Worm (Caenorhabditis elegans) whole organism, L1 larva: ENCODE data around the gene mccc-1.

Experiments used
- C16A3.4 ChIP-seq: fragments of 150-350 bp; optimal IDR thresholded peaks from 2 replicates; lab custom pipeline; 2014; ENCODE audit warnings: missing biosample characterization, missing genetic modification characterization
- C34B4.2 ChIP-seq: sonication (generic microtip); optimal IDR thresholded peaks from 2 replicates; lab custom pipeline; 2017; ENCODE audit warnings: mild to moderate bottlenecking, missing genetic modification characterization, missing compliant biosample characterization
- F16B12.6 ChIP-seq: fragments of 150-350 bp; optimal IDR thresholded peaks from 2 replicates; lab custom pipeline; 2014; ENCODE audit warnings: missing biosample characterization, missing genetic modification characterization
- aha-1 ChIP-seq: fragments of 150-350 bp; optimal IDR thresholded peaks from 2 replicates; lab custom pipeline; 2014; ENCODE audit warnings: missing biosample characterization, missing genetic modification characterization
- alr-1 ChIP-seq: fragments of 200-800 bp; sonication (Bioruptor generic); optimal IDR thresholded peaks from 2 replicates; lab custom pipeline; 2018; ENCODE audit warnings: borderline replicate concordance, mild to moderate bottlenecking, missing genetic modification characterization, missing compliant biosample characterization
- blmp-1 ChIP-seq: fragments of 150-350 bp; optimal IDR thresholded peaks from 2 replicates; lab custom pipeline; 2014; ENCODE audit warnings: missing biosample characterization, missing genetic modification characterization
- ceh-88 ChIP-seq: fragments of 200-800 bp; sonication (Bioruptor generic); IDR thresholded peaks from 2 replicates; pipeline ENCODE4 v1.3.6; 2022; ENCODE audit warnings: missing genetic modification characterization, missing compliant biosample characterization
- ceh-90 ChIP-seq: sonication (generic microtip); optimal IDR thresholded peaks from 2 replicates; lab custom pipeline; 2016; ENCODE audit warnings: missing genetic modification characterization, missing compliant biosample characterization
- dpl-1 ChIP-seq, 3 experiments: fragments of 150-350 bp in 2 of 3; sonication (generic microtip) in 1 of 3; optimal IDR thresholded peaks; 2 replicates each; lab custom pipeline; 2014 to 2017; ENCODE audit warnings: missing biosample characterization in 3 of 3, missing genetic modification characterization in 3 of 3, missing genetic modification reagents in 3 of 3
- dsc-1 ChIP-seq: sonication (generic microtip); optimal IDR thresholded peaks from 2 replicates; lab custom pipeline; 2016; ENCODE audit warnings: mild to moderate bottlenecking, missing genetic modification characterization, missing compliant biosample characterization
- efl-1 ChIP-seq, 4 experiments: fragments of 150-350 bp; optimal IDR thresholded peaks in 3 of 4; peaks in 1 of 4; 1 replicate in 1 of 4; 2 replicates in 3 of 4; lab custom pipeline; 2014; ENCODE audit warnings: missing biosample characterization in 2 of 4, missing genetic modification characterization in 2 of 4, missing genetic modification reagents in 2 of 4
- egl-13 ChIP-seq: sonication (generic microtip); optimal IDR thresholded peaks from 2 replicates; lab custom pipeline; 2016; ENCODE audit warnings: missing genotype, missing genetic modification reagents, missing genetic modification characterization, missing compliant biosample characterization
- elt-3 ChIP-seq, 6 experiments: fragments of 150-350 bp in 1 of 6; sonication (generic microtip); optimal IDR thresholded peaks; 2 replicates each; lab custom pipeline; 2017 to 2018; ENCODE audit warnings: missing biosample characterization in 6 of 6, missing genetic modification characterization in 6 of 6, inconsistent platforms in 1 of 6
- fkh-8 ChIP-seq: sonication (generic microtip); optimal IDR thresholded peaks from 2 replicates; lab custom pipeline; 2016; ENCODE audit warnings: mild to moderate bottlenecking, missing genetic modification characterization, missing compliant biosample characterization
- grh-1 ChIP-seq: fragments of 200-800 bp; sonication (Bioruptor generic); IDR thresholded peaks from 2 replicates; pipeline ENCODE4 v1.3.6; 2022; ENCODE audit warnings: missing genetic modification reagents, missing genetic modification characterization, missing compliant biosample characterization
- lin-13 ChIP-seq: fragments of 150-350 bp; optimal IDR thresholded peaks from 2 replicates; lab custom pipeline; 2014; ENCODE audit warnings: missing biosample characterization, missing genetic modification reagents, missing genetic modification characterization
- lin-14 ChIP-seq: fragments of 200-800 bp; sonication (Bioruptor generic); optimal IDR thresholded peaks from 2 replicates; lab custom pipeline; 2018; ENCODE audit warnings: mild to moderate bottlenecking, missing genetic modification characterization, moderate library complexity, missing compliant biosample characterization
- lin-35 ChIP-seq, 2 experiments: fragments of 150-350 bp; optimal IDR thresholded peaks; 2 replicates each; lab custom pipeline; 2014; ENCODE audit warnings: missing biosample characterization in 2 of 2, missing genetic modification characterization in 2 of 2, missing genetic modification reagents in 2 of 2
- lin-39 ChIP-seq: fragments of 150-350 bp; optimal IDR thresholded peaks from 2 replicates; lab custom pipeline; 2014; ENCODE audit warnings: missing biosample characterization, missing genetic modification reagents, missing genetic modification characterization
- lir-3 ChIP-seq: sonication (generic microtip); optimal IDR thresholded peaks from 2 replicates; lab custom pipeline; 2016; ENCODE audit warnings: mild to moderate bottlenecking, missing genetic modification characterization, moderate library complexity, missing compliant biosample characterization; ENCODE audit not compliant: poor library complexity
- lsy-2 ChIP-seq, 2 experiments: fragments of 150-350 bp; optimal IDR thresholded peaks; 2 replicates each; lab custom pipeline; 2014; ENCODE audit warnings: missing biosample characterization in 2 of 2, missing genetic modification characterization in 2 of 2
- mab-9 ChIP-seq: fragments of 200-800 bp; sonication (Bioruptor generic); IDR thresholded peaks from 2 replicates; pipeline ENCODE4 v1.3.6; 2022; ENCODE audit warnings: missing genetic modification reagents, missing genetic modification characterization, missing compliant biosample characterization
- mdl-1 ChIP-seq, 2 experiments: fragments of 150-350 bp; optimal IDR thresholded peaks; 2 replicates each; lab custom pipeline; 2014 to 2017; ENCODE audit warnings: missing biosample characterization in 2 of 2, missing genetic modification characterization in 2 of 2, inconsistent platforms in 1 of 2
- mep-1 ChIP-seq: fragments of 150-350 bp; optimal IDR thresholded peaks from 2 replicates; lab custom pipeline; 2014; ENCODE audit warnings: missing biosample characterization, missing genetic modification characterization
- nhr-19 ChIP-seq: fragments of 200-800 bp; sonication (Bioruptor generic); conservative IDR thresholded peaks from 2 replicates; pipeline ENCODE4 v1.3.6; 2022; ENCODE audit warnings: missing genetic modification characterization, missing compliant biosample characterization
- nhr-20 ChIP-seq: sonication (generic microtip); optimal IDR thresholded peaks from 2 replicates; lab custom pipeline; 2016; ENCODE audit warnings: mild to moderate bottlenecking, missing genetic modification characterization, missing compliant biosample characterization
- nhr-237 ChIP-seq: fragments of 150-350 bp; optimal IDR thresholded peaks from 2 replicates; lab custom pipeline; 2014; ENCODE audit warnings: missing biosample characterization, missing genetic modification characterization
- nhr-47 ChIP-seq: sonication (generic microtip); optimal IDR thresholded peaks from 2 replicates; lab custom pipeline; 2016; ENCODE audit warnings: mild to moderate bottlenecking, missing genetic modification characterization, moderate library complexity, missing compliant biosample characterization
- nhr-71 ChIP-seq: sonication (generic microtip); optimal IDR thresholded peaks from 2 replicates; lab custom pipeline; 2016; ENCODE audit warnings: mild to moderate bottlenecking, missing genetic modification characterization, moderate library complexity, missing compliant biosample characterization
- nhr-76 ChIP-seq: sonication (generic microtip); optimal IDR thresholded peaks from 2 replicates; lab custom pipeline; 2017; ENCODE audit warnings: missing biosample characterization, missing genetic modification characterization
- nhr-85 ChIP-seq: sonication (generic microtip); peaks from one replicate; lab custom pipeline; 2016; ENCODE audit warnings: missing genetic modification characterization, inconsistent platforms, missing compliant biosample characterization
- nhr-90 ChIP-seq: sonication (generic microtip); optimal IDR thresholded peaks from 2 replicates; lab custom pipeline; 2016; ENCODE audit warnings: mild to moderate bottlenecking, missing genetic modification characterization, missing compliant biosample characterization; ENCODE audit not compliant: poor library complexity
- pag-3 ChIP-seq: sonication (generic microtip); optimal IDR thresholded peaks from 2 replicates; lab custom pipeline; 2017; ENCODE audit warnings: missing genetic modification characterization, mild to moderate bottlenecking, missing compliant biosample characterization, antibody characterized with exemption, borderline replicate concordance; ENCODE audit not compliant: insufficient read depth
- pqm-1 ChIP-seq: sonication (generic microtip); optimal IDR thresholded peaks from 3 replicates; lab custom pipeline; 2017; ENCODE audit warnings: missing biosample characterization, missing genetic modification characterization
- rnt-1 ChIP-seq: sonication (generic microtip); optimal IDR thresholded peaks from 2 replicates; lab custom pipeline; 2016; ENCODE audit warnings: mild to moderate bottlenecking, missing genetic modification characterization, moderate library complexity, missing compliant biosample characterization
- snu-23 ChIP-seq: sonication (generic microtip); optimal IDR thresholded peaks from 2 replicates; lab custom pipeline; 2016; ENCODE audit warnings: missing genetic modification characterization, missing compliant biosample characterization
- sox-4 ChIP-seq: sonication (generic microtip); optimal IDR thresholded peaks from 2 replicates; lab custom pipeline; 2016; ENCODE audit warnings: missing genetic modification characterization, missing compliant biosample characterization
- tbx-2 ChIP-seq: sonication (generic microtip); optimal IDR thresholded peaks from 2 replicates; lab custom pipeline; 2016; ENCODE audit warnings: missing genetic modification characterization, missing compliant biosample characterization
- unc-130 ChIP-seq: fragments of 150-350 bp; optimal IDR thresholded peaks from 2 replicates; lab custom pipeline; 2017; ENCODE audit warnings: missing biosample characterization, missing genetic modification characterization, inconsistent platforms
- unc-62 ChIP-seq: fragments of 150-350 bp; optimal IDR thresholded peaks from 2 replicates; lab custom pipeline; 2014; ENCODE audit warnings: missing biosample characterization, missing genetic modification reagents, missing genetic modification characterization
- unc-86 ChIP-seq: sonication (generic microtip); optimal IDR thresholded peaks from 2 replicates; lab custom pipeline; 2016; ENCODE audit warnings: missing genetic modification characterization, missing compliant biosample characterization
- zip-4 ChIP-seq: fragments of 200-800 bp; sonication (Bioruptor generic); optimal IDR thresholded peaks from 2 replicates; lab custom pipeline; 2018; ENCODE audit warnings: mild to moderate bottlenecking, missing genetic modification characterization, moderate library complexity, missing compliant biosample characterization
- ztf-4 ChIP-seq: fragments of 150-350 bp; optimal IDR thresholded peaks from 2 replicates; lab custom pipeline; 2014; ENCODE audit warnings: missing biosample characterization, missing genetic modification characterization

mccc-1 gene

ce11 chrIV:9864778-9865177 is 19.6 kb upstream of the mccc-1 start, which contains the start of the genes K07F5.15 and K07F5.22:
TSS of gene K07F5.15 (plus strand) at chrIV:9865078.
TSS of gene K07F5.22 (plus strand) at chrIV:9865078.
- TF ChIP-seq mab-9 (no peak), elt-3 (tag; optimal IDR thresholded peaks at IDR 0.05; lab: Kevin White, UChicago) (no peak), fkh-8 (tag; lab: Kevin White, UChicago) (no peak), F16B12.6 (tag; lab: Kevin White, UChicago) (no peak)

- TF ChIP-seq sox-4 (tag; lab: Kevin White, UChicago) (no peak), nhr-20 (tag; lab: Kevin White, UChicago) (peak; percentile 59)
- TF ChIP-seq, all 84 proteins: peak for 1
Measured at ce11 chrIV:9866865-9867264, 17.5 kb upstream of the mccc-1 start.

DNA sequence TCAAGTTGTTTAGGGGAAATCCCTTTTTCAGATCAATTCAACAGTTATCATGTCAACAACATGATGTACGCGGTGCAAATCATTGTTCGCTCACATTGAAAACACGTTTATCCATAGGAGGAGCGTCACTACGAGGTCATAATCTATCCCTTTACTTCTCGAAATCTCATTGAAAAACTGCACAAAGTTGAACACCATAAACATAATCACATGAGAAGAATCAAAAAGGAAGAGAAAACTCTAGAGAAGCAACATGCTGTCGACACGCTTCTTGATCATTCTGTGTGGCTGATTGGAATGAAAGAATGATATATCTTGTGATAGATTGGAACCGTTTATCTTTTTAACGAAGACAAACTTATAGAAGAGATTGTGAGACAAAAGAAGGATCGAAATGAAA is 16.5 kb upstream of the mccc-1 start:
- TF ChIP-seq unc-130 (peak; percentile 89), nhr-19 (GFP tag; lab: Robert Waterston, UW) (peak; percentile 87), nhr-90 (tag; lab: Kevin White, UChicago) (peak; percentile 87), pag-3 (tag; lab: Kevin White, UChicago) (no peak), nhr-85 (tag; lab: Kevin White, UChicago) (peak; percentile 98), pqm-1 (tag; lab: Kevin White, UChicago) (no peak), unc-86 (tag; lab: Kevin White, UChicago) (no peak), lin-35 (GFP tag; optimal IDR thresholded peaks at IDR 0.05; lab: Kevin White, UChicago) (peak in 1 of 2 experiments; percentile 74), lsy-2 (tag; optimal IDR thresholded peaks at IDR 0.05; lab: Kevin White, UChicago) (peak; percentile 61 to 74), elt-3 (tag; optimal IDR thresholded peaks at IDR 0.05; lab: Kevin White, UChicago) (peak in 5 of 6 experiments; percentile 56 to 98 (median 67)), unc-62 (GFP tag; lab: Kevin White, UChicago) (no peak), lin-39 (tag; lab: Kevin White, UChicago) (no peak), rnt-1 (tag; lab: Kevin White, UChicago) (no peak), mdl-1 (tag; optimal IDR thresholded peaks at IDR 0.05; lab: Kevin White, UChicago) (peak in 1 of 2 experiments; percentile 64), nhr-71 (tag; lab: Kevin White, UChicago) (peak; percentile 93), alr-1 (tag; lab: Kevin White, UChicago) (no peak), nhr-76 (tag; lab: Kevin White, UChicago) (no peak), dsc-1 (tag; lab: Kevin White, UChicago) (no peak), nhr-47 (tag; lab: Kevin White, UChicago) (peak; percentile 71), nhr-237 (tag; lab: Kevin White, UChicago) (no peak), mep-1 (tag; lab: Kevin White, UChicago) (peak; percentile 53), snu-23 (GFP tag; lab: Kevin White, UChicago) (peak; percentile 86), tbx-2 (tag; lab: Kevin White, UChicago) (peak; percentile 84), nhr-20 (tag; lab: Kevin White, UChicago) (peak; percentile 96), ceh-90 (tag; lab: Kevin White, UChicago) (no peak), dpl-1 (GFP tag; optimal IDR thresholded peaks at IDR 0.05; lab: Kevin White, UChicago) (peak in 1 of 3 experiments; percentile 28), lin-13 (peak; percentile 36), efl-1 (optimal IDR thresholded peaks at IDR 0.05; lab: Kevin White, UChicago) (peak in 1 of 2 experiments; percentile 17), efl-1 (GFP tag; optimal IDR thresholded peaks at IDR 0.05 in 1 of 2; lab: Kevin White, UChicago) (peak in 1 of 2 experiments; percentile 94), C16A3.4 (tag; lab: Kevin White, UChicago) (peak; percentile 44), lir-3 (tag; lab: Kevin White, UChicago) (peak; percentile 56), ceh-88 (GFP tag; lab: Robert Waterston, UW) (0 out of 2 replicates have a peak, but pooled peaks have one; percentile 21), F16B12.6 (tag; lab: Kevin White, UChicago) (no peak), aha-1 (tag; lab: Kevin White, UChicago) (no peak), ztf-4 (tag; lab: Kevin White, UChicago) (peak; percentile 62), C34B4.2 (no peak), egl-13 (tag; lab: Kevin White, UChicago) (no peak), grh-1 (GFP tag; lab: Robert Waterston, UW) (peak; percentile 83), blmp-1 (tag; lab: Kevin White, UChicago) (peak; percentile 94), lin-14 (GFP tag; lab: Kevin White, UChicago) (peak; percentile 84), zip-4 (no peak)
